Worm (Caenorhabditis elegans): Measurements from ENCODE around the gene F42C5.3.

F42C5.3 gene

ce11 chrIV:7240564-7240963 lies 46.8 kb downstream of the F42C5.3 start:
- TF ChIP-seq ztf-23 (GFP tag; IDR thresholded peaks at IDR 0.05) = no peak
- no peak for TF ChIP-seq med-1 (GFP tag; optimal IDR thresholded peaks at IDR 0.05; ENCODE audit: insufficient read depth)
- TF ChIP-seq klf-2 (GFP tag; conservative IDR thresholded peaks at IDR 0.05) = no peak
- no peak for TF ChIP-seq flt-1 (GFP tag; IDR thresholded peaks at IDR 0.05)
- no peak for TF ChIP-seq cog-1 (tag; optimal IDR thresholded peaks at IDR 0.05)
- TF ChIP-seq T22C8.4 (GFP tag; IDR thresholded peaks at IDR 0.05) = no peak
- no peak for TF ChIP-seq ref-1 (GFP tag; conservative IDR thresholded peaks at IDR 0.05)
- no peak for TF ChIP-seq ztf-29 (GFP tag; IDR thresholded peaks at IDR 0.05)
- no peak for TF ChIP-seq tab-1 (GFP tag; IDR thresholded peaks at IDR 0.05)

ce11 chrIV:7237668-7238214 lies 49.6 kb downstream of the F42C5.3 start, which contains the start of gene elo-3:
elo-3 (plus strand) TSS chrIV:7237718.
- TF ChIP-seq klf-2 (GFP tag; conservative IDR thresholded peaks at IDR 0.05) (no peak), med-1 (GFP tag; optimal IDR thresholded peaks at IDR 0.05; ENCODE audit: insufficient read depth) (no peak), ref-1 (GFP tag; conservative IDR thresholded peaks at IDR 0.05) (no peak), T22C8.4 (GFP tag; IDR thresholded peaks at IDR 0.05) (no peak), ztf-29 (GFP tag; IDR thresholded peaks at IDR 0.05) (no peak), flt-1 (GFP tag; IDR thresholded peaks at IDR 0.05) (no peak), cog-1 (tag; optimal IDR thresholded peaks at IDR 0.05) (no peak), ztf-23 (GFP tag; IDR thresholded peaks at IDR 0.05) (no peak), tab-1 (GFP tag; IDR thresholded peaks at IDR 0.05) (no peak)

ce11 chrIV:7236248-7236772 lies 51.1 kb downstream of the F42C5.3 start:
- no peak for TF ChIP-seq ref-1 (GFP tag; conservative IDR thresholded peaks at IDR 0.05)
